Worm (Caenorhabditis elegans): ENCODE measurements around the gene arrd-14.

arrd-14 gene

ce11 chrII:13791570-13792279 lies 39.6 kb downstream of the arrd-14 start, which contains the start of gene ZK131.11:
ZK131.11 (plus strand) TSS chrII:13792229.
- TF ChIP-seq aly-1 (tag; optimal IDR thresholded peaks at IDR 0.05) (no peak), ama-1 (optimal IDR thresholded peaks at IDR 0.05) (no peak), ets-7 (tag; optimal IDR thresholded peaks at IDR 0.05) (no peak), tbx-11 (GFP tag; IDR thresholded peaks at IDR 0.05) (no peak), hmbx-1 (tag; optimal IDR thresholded peaks at IDR 0.05) (no peak), tbx-37 (GFP tag; conservative IDR thresholded peaks at IDR 0.05) (no peak), hnd-1 (tag; optimal IDR thresholded peaks at IDR 0.05) (no peak)

- TF ChIP-seq ceh-13 (GFP tag; optimal IDR thresholded peaks at IDR 0.05) (no peak), aly-1 (tag; optimal IDR thresholded peaks at IDR 0.05) (no peak), F13C5.2 (tag; optimal IDR thresholded peaks at IDR 0.05) (no peak), flt-1 (GFP tag; IDR thresholded peaks at IDR 0.05) (no peak), ets-7 (tag; optimal IDR thresholded peaks at IDR 0.05) (no peak), hmbx-1 (tag; optimal IDR thresholded peaks at IDR 0.05) (no peak), tbx-37 (GFP tag; conservative IDR thresholded peaks at IDR 0.05) (no peak), hmg-4 (GFP tag; optimal IDR thresholded peaks at IDR 0.05) (no peak), tbx-11 (GFP tag; IDR thresholded peaks at IDR 0.05) (no peak), tra-4 (tag; optimal IDR thresholded peaks at IDR 0.05) (no peak)
Measured at ce11 chrII:13795160-13795559, 43.0 kb downstream of the arrd-14 start.

ce11 chrII:13796312-13796711 lies 44.2 kb downstream of the arrd-14 start:
- no peak for TF ChIP-seq tbx-11 (GFP tag; IDR thresholded peaks at IDR 0.05)
- TF ChIP-seq ceh-36 (tag; optimal IDR thresholded peaks at IDR 0.05): peak; percentile 95
- TF ChIP-seq tra-4 (tag; optimal IDR thresholded peaks at IDR 0.05): no peak
